Worm (Caenorhabditis elegans): ENCODE data around the gene grdn-1.

- no peak for TF ChIP-seq ama-1 (optimal IDR thresholded peaks at IDR 0.05)
- TF ChIP-seq skn-1 (tag; optimal IDR thresholded peaks at IDR 0.05), result no peak
- no peak for TF ChIP-seq pha-4 (GFP tag; IDR thresholded peaks at IDR 0.05)
- TF ChIP-seq pha-4 (tag; optimal IDR thresholded peaks at IDR 0.05), result no peak
- no peak for TF ChIP-seq nhr-42 (GFP tag; IDR thresholded peaks at IDR 0.05)
- TF ChIP-seq nhr-11 (tag; optimal IDR thresholded peaks at IDR 0.05), result no peak
- no peak for TF ChIP-seq R02D3.7 (tag; optimal IDR thresholded peaks at IDR 0.05)
Measured at ce11 chrV:18616287-18616686, 23.7 kb downstream of the grdn-1 start, which contains the start of gene nhr-70.
